Fruit fly (Drosophila melanogaster) Kc167 (cell line): ENCODE data around the gene wisp.

Experiments
- Myc ChIP-seq: fragments of >200 bp; optimal IDR thresholded peaks from 2 replicates; lab custom pipeline; 2017; ENCODE audit warnings: missing external identifiers
- Sin3A ChIP-seq: fragments of >200 bp; optimal IDR thresholded peaks from 2 replicates; lab custom pipeline; 2018; ENCODE audit warnings: missing external identifiers
- h ChIP-seq: fragments of >200 bp; optimal IDR thresholded peaks from 3 replicates; lab custom pipeline; 2018; ENCODE audit warnings: missing external identifiers
- insv ChIP-seq: fragments of >200 bp; optimal IDR thresholded peaks from 3 replicates; lab custom pipeline; 2018; ENCODE audit warnings: missing external identifiers
- psq ChIP-seq: fragments of >200 bp; optimal IDR thresholded peaks from 2 replicates; lab custom pipeline; 2017; ENCODE audit warnings: missing external identifiers
- ttk ChIP-seq: sonication (Bioruptor generic); optimal IDR thresholded peaks from 2 replicates; lab custom pipeline; 2017; ENCODE audit warnings: missing external identifiers

The wisp gene

dm6 chrX:11893643-11894042 is at the start of gene wisp:
Gene wisp, plus strand, starts transcription at chrX:11893943.
- no peak for TF ChIP-seq Myc
- TF ChIP-seq h (lab: Kevin White, UChicago) = no peak
- no peak for TF ChIP-seq Sin3A
- no peak for TF ChIP-seq psq (lab: Kevin White, UChicago)
- TF ChIP-seq ttk = no peak
- TF ChIP-seq insv (lab: Kevin White, UChicago) = no peak

dm6 chrX:11846049-11846718 is 47.6 kb upstream of the wisp start, which contains the start of gene CG15740:
Gene CG15740, minus strand, starts transcription at chrX:11846099.
- TF ChIP-seq Myc (no peak), ttk (no peak), psq (lab: Kevin White, UChicago) (no peak), insv (lab: Kevin White, UChicago) (no peak), Sin3A (no peak), h (lab: Kevin White, UChicago) (no peak)

- TF ChIP-seq psq (lab: Kevin White, UChicago) = no peak
- no peak for TF ChIP-seq insv (lab: Kevin White, UChicago)
- TF ChIP-seq h (lab: Kevin White, UChicago) = no peak
Measured at dm6 chrX:11848507-11849264, 45.1 kb upstream of the wisp start.

dm6 chrX:11849267-11849666 is 44.5 kb upstream of the wisp start:
- TF ChIP-seq ttk = no peak
- TF ChIP-seq Sin3A = no peak
- no peak for TF ChIP-seq psq (lab: Kevin White, UChicago)
- TF ChIP-seq h (lab: Kevin White, UChicago) = no peak
- TF ChIP-seq insv (lab: Kevin White, UChicago) = no peak
- TF ChIP-seq Myc = no peak

DNA sequence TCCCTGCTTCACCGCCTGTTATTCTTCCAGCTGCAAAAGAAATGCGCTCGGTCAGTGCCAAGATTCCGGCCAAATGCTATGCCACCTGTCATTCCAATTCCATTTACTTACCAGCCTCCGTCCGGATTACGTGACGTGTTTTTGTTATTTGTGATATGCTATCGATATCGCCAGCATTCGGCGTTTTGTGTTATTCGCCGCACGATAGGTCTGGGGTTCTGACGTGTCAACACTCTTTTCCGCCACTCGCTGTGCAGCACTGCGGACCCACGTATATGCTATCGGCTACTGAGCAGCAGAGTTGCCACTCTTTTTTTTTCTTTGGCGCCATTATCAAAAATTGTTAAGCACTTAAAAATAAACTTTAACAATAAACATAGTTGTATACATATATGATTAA is 41.4 kb upstream of the wisp start, which contains the start of gene p24-1:
TSS of gene p24-1 (minus strand) at position 221 of the 400 bp plus-strand sequence.
- no peak for TF ChIP-seq Myc
- TF ChIP-seq psq (lab: Kevin White, UChicago) = no peak
- no peak for TF ChIP-seq Sin3A
- no peak for TF ChIP-seq insv (lab: Kevin White, UChicago)
- TF ChIP-seq ttk = no peak
- no peak for TF ChIP-seq h (lab: Kevin White, UChicago)

DNA sequence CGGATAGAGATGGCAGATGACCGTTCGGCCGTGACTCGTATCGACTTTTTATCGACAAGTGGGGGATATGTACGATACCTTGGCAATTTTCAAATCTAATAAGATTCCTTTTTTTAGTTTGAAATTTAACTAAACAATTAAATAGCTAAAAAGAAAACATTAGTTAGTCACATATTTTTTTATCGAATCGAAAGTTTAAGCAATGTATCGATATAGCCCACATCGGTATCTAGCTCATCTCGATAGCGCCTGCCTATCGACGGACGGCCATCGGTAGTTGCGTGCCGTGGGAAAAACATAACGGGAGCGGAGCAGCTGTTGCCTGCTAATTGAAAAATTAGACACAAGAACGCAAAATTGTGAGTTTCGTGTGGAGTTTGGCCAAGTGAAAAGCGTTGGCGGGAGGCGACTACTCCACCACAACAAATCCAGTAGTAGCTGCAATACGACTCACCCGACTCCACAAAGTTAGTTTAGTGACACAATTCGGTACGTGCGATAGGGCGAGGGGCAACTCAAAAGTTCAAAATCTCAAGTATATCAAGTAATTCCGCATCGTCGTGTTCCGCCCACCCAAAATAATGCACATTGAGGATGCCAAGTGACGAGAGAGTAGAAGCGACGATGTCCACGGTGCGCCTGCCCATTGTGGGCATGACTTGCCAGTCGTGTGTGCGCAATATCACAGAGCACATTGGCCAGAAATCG is 38.8 kb upstream of the wisp start, which contains the start of the genes CG10347 and ATP7:
TSS of gene CG10347 (minus strand) at position 174 of the 708 bp plus-strand sequence.
TSS of gene ATP7 (plus strand) at position 265 of the 708 bp plus-strand sequence.
- no peak for TF ChIP-seq ttk
- no peak for TF ChIP-seq Sin3A
- no peak for TF ChIP-seq psq (lab: Kevin White, UChicago)
- TF ChIP-seq insv (lab: Kevin White, UChicago) = no peak
- no peak for TF ChIP-seq h (lab: Kevin White, UChicago)
- TF ChIP-seq Myc = no peak

DNA sequence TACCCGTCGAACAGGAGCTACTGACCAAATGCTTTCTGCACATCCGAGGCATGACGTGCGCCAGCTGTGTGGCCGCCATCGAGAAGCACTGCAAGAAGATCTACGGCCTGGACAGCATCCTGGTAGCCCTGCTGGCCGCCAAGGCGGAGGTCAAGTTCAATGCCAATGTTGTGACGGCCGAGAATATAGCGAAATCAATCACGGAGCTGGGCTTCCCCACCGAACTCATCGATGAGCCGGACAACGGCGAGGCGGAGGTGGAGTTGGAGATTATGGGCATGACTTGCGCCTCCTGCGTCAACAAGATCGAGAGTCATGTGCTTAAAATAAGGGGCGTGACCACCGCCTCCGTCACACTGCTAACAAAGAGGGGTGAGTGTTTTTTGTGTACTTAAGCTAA is 37.8 kb upstream of the wisp start:
- TF ChIP-seq insv (lab: Kevin White, UChicago) = no peak
- TF ChIP-seq psq (lab: Kevin White, UChicago) = no peak
- TF ChIP-seq Sin3A = no peak
- no peak for TF ChIP-seq Myc
- TF ChIP-seq h (lab: Kevin White, UChicago) = no peak
- no peak for TF ChIP-seq ttk

DNA sequence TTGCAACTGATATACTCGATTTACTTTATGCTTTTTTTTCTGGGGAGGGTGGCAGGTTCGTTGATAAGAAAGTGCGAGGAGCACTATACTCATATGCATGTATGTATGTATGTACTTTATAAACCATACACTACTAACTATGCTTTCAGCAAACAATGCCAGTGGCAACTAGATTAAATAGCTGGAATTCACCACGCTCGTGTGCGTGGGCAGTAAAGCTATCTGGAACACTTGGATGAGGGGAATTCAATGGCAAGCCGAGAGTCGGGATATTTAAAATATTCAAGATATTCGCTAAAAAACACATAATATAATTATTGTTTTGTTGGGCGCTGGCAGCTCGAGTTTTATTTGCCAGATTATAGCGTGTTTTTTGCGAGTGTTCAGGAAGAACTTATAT is 36.9 kb upstream of the wisp start:
- no peak for TF ChIP-seq ttk
- no peak for TF ChIP-seq h (lab: Kevin White, UChicago)
- TF ChIP-seq psq (lab: Kevin White, UChicago) = no peak
- no peak for TF ChIP-seq Myc
- no peak for TF ChIP-seq insv (lab: Kevin White, UChicago)
- no peak for TF ChIP-seq Sin3A

dm6 chrX:11857522-11858438 is 36.0 kb upstream of the wisp start:
- no peak for TF ChIP-seq h (lab: Kevin White, UChicago)
- no peak for TF ChIP-seq insv (lab: Kevin White, UChicago)
- TF ChIP-seq Myc = no peak
- no peak for TF ChIP-seq Sin3A
- no peak for TF ChIP-seq ttk
- no peak for TF ChIP-seq psq (lab: Kevin White, UChicago)

DNA sequence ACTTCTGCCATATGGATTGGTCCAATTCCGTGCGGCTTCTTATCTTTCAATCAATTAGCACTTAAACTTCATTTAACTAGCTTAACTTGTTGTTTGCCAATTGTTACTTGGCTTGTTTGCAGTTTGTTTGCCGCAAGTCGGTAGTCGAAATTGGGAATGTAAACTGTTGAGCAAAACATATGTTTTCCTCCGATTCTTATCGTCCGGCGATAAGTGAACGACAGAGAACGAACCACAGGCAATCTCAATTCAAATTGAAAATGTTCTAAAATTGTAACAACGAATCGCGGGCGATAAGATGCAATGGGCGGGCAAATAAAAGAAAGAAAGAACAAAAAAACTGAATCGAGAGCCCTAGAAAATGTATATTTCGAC is 35.3 kb upstream of the wisp start:
- TF ChIP-seq Sin3A = no peak
- TF ChIP-seq psq (lab: Kevin White, UChicago) = no peak
- no peak for TF ChIP-seq Myc
- no peak for TF ChIP-seq insv (lab: Kevin White, UChicago)
- TF ChIP-seq ttk = no peak
- no peak for TF ChIP-seq h (lab: Kevin White, UChicago)

dm6 chrX:11868866-11869265 is 24.9 kb upstream of the wisp start, which contains the start of the genes Nrd1 and CG1847:
Gene Nrd1, minus strand, starts transcription at chrX:11868893.
Gene CG1847, plus strand, starts transcription at chrX:11869170.
- TF ChIP-seq Sin3A (no peak), insv (lab: Kevin White, UChicago) (no peak), psq (lab: Kevin White, UChicago) (no peak), ttk (no peak), Myc (no peak)
